Fruit fly (Drosophila melanogaster) whole organism: Measurements from ENCODE around the gene Rpn13R.

Experiments used
- CG8478 ChIP-seq: fragments of >200 bp; optimal IDR thresholded peaks from 2 replicates; lab custom pipeline; 2018; ENCODE audit warnings: inconsistent platforms
- EcR ChIP-seq, 2 experiments: fragments of >200 bp; optimal IDR thresholded peaks; 2 replicates each; lab custom pipeline; 2017; ENCODE audit warnings: missing biosample characterization in 2 of 2, missing genetic modification characterization in 2 of 2, missing genetic modification reagents in 2 of 2
- pan ChIP-seq: fragments of >200 bp; optimal IDR thresholded peaks from 2 replicates; lab custom pipeline; 2017
- psq ChIP-seq: fragments of >200 bp; optimal IDR thresholded peaks from 2 replicates; lab custom pipeline; 2017

dm6 chrX:5091154-5091553 is 40.5 kb upstream of the Rpn13R start:
- TF ChIP-seq pan, result no peak
- no peak for TF ChIP-seq psq
- no peak for TF ChIP-seq EcR (GFP tag; optimal IDR thresholded peaks at IDR 0.05; lab: Kevin White, UChicago)
- TF ChIP-seq CG8478 (lab: Kevin White, UChicago), result no peak
